Worm (Caenorhabditis elegans) whole organism, early embryonic: ENCODE results near the gene srw-89.

Experiments used
- B0310.2 ChIP-seq: sonication (generic microtip); optimal IDR thresholded peaks from 2 replicates; lab custom pipeline; 2016; ENCODE audit warnings: mild to moderate bottlenecking, missing genetic modification characterization, missing compliant biosample characterization
- F13C5.2 ChIP-seq: sonication (generic microtip); optimal IDR thresholded peaks from 2 replicates; lab custom pipeline; 2017; ENCODE audit warnings: mild to moderate bottlenecking, missing genetic modification characterization, inconsistent platforms, missing compliant biosample characterization
- aly-1 ChIP-seq: sonication (generic microtip); optimal IDR thresholded peaks from 2 replicates; lab custom pipeline; 2016; ENCODE audit warnings: missing genetic modification characterization, missing compliant biosample characterization
- ama-1 ChIP-seq: fragments of 150-350 bp; optimal IDR thresholded peaks from 2 replicates; lab custom pipeline; 2014
- ceh-13 ChIP-seq: fragments of 200-800 bp; sonication (Bioruptor generic); optimal IDR thresholded peaks from 2 replicates; lab custom pipeline; 2018; ENCODE audit warnings: mild to moderate bottlenecking, missing genetic modification characterization, missing compliant biosample characterization
- ceh-36 ChIP-seq: sonication (generic microtip); optimal IDR thresholded peaks from 2 replicates; lab custom pipeline; 2016; ENCODE audit warnings: missing genetic modification characterization, inconsistent platforms, missing compliant biosample characterization
- ets-7 ChIP-seq: sonication (generic microtip); optimal IDR thresholded peaks from 2 replicates; lab custom pipeline; 2016; ENCODE audit warnings: missing genotype, missing genetic modification characterization, missing compliant biosample characterization
- flt-1 ChIP-seq: fragments of 200-800 bp; sonication (Bioruptor generic); IDR thresholded peaks from 2 replicates; pipeline ENCODE4 v1.3.6; 2022; ENCODE audit warnings: missing genetic modification characterization, missing compliant biosample characterization
- hmbx-1 ChIP-seq: sonication (generic microtip); optimal IDR thresholded peaks from 2 replicates; lab custom pipeline; 2016; ENCODE audit warnings: mild to moderate bottlenecking, missing genetic modification characterization, missing compliant biosample characterization
- hmg-4 ChIP-seq: fragments of 200-800 bp; sonication (Bioruptor generic); optimal IDR thresholded peaks from 2 replicates; lab custom pipeline; 2018; ENCODE audit warnings: mild to moderate bottlenecking, missing genetic modification characterization, missing compliant biosample characterization
- hnd-1 ChIP-seq: sonication (generic microtip); optimal IDR thresholded peaks from 2 replicates; lab custom pipeline; 2016; ENCODE audit warnings: missing genetic modification characterization, missing compliant biosample characterization
- pes-1 ChIP-seq: fragments of 200-800 bp; sonication (Bioruptor generic); IDR thresholded peaks from 2 replicates; pipeline ENCODE4 v1.3.6; 2022; ENCODE audit warnings: missing genetic modification reagents, missing genetic modification characterization, missing compliant biosample characterization
- scrt-1 ChIP-seq: fragments of 200-800 bp; sonication (Bioruptor generic); IDR thresholded peaks from 2 replicates; pipeline ENCODE4 v1.3.6; 2022; ENCODE audit warnings: missing genetic modification characterization, missing compliant biosample characterization
- sea-1 ChIP-seq: fragments of 200-800 bp; sonication (Bioruptor generic); conservative IDR thresholded peaks from 2 replicates; pipeline ENCODE4 v1.3.6; 2022; ENCODE audit warnings: missing genetic modification characterization, missing compliant biosample characterization
- tbx-11 ChIP-seq: fragments of 200-800 bp; sonication (Bioruptor generic); IDR thresholded peaks from 2 replicates; pipeline ENCODE4 v1.3.6; 2022; ENCODE audit warnings: missing genetic modification characterization, missing compliant biosample characterization
- tbx-37 ChIP-seq: fragments of 200-800 bp; sonication (Bioruptor generic); conservative IDR thresholded peaks from 2 replicates; pipeline ENCODE4 v1.3.6; 2022; ENCODE audit warnings: missing genetic modification reagents, missing genetic modification characterization, missing compliant biosample characterization
- tra-4 ChIP-seq: sonication (generic microtip); optimal IDR thresholded peaks from 2 replicates; lab custom pipeline; 2017; ENCODE audit warnings: missing genetic modification characterization, missing compliant biosample characterization

The srw-89 gene

DNA sequence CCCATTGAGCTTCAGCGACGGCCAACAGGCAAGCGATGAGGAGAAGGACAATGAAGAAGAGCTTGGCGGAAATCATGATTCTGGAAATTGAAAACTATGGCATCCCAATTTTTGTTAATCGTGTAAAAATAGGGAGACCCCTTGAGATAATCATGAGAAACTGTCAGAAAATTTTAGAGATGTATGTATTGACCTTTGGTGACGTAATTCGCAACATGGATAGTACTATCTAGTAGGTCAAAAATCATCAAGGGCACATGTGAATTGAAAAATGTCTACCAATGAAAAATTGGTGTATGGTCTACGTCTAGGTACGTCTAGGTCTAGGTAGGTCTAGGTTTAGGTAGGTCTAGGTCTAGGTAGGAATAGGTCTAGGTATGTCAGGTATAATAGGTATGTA, 37.8 kb upstream of the srw-89 start, which contains the start of gene nlp-34:
TSS of gene nlp-34 (minus strand) at position 82 of the 400 bp plus-strand sequence.
- no peak for TF ChIP-seq aly-1 (tag; lab: Kevin White, UChicago)
- no peak for TF ChIP-seq hmbx-1 (tag; lab: Kevin White, UChicago)
- TF ChIP-seq flt-1 (GFP tag; lab: Robert Waterston, UW): no peak
- no peak for TF ChIP-seq B0310.2
- TF ChIP-seq tbx-11 (GFP tag; lab: Robert Waterston, UW): no peak
- no peak for TF ChIP-seq hnd-1 (tag; lab: Kevin White, UChicago)
- TF ChIP-seq tra-4 (tag; lab: Kevin White, UChicago): no peak
- TF ChIP-seq ceh-13 (GFP tag; lab: Kevin White, UChicago): no peak

ce11 chrV:3979819-3980218, 37.1 kb upstream of the srw-89 start, which contains the start of gene nlp-31:
Gene nlp-31, plus strand, starts transcription at chrV:3980055.
- TF ChIP-seq hnd-1 (tag; lab: Kevin White, UChicago) (no peak), ceh-36 (tag; lab: Kevin White, UChicago) (no peak), B0310.2 (no peak), flt-1 (GFP tag; lab: Robert Waterston, UW) (no peak), F13C5.2 (tag; lab: Kevin White, UChicago) (no peak), sea-1 (GFP tag; lab: Robert Waterston, UW) (no peak), hmg-4 (GFP tag; lab: Kevin White, UChicago) (no peak), ets-7 (tag; lab: Kevin White, UChicago) (no peak), hmbx-1 (tag; lab: Kevin White, UChicago) (no peak)

- TF ChIP-seq flt-1 (GFP tag; lab: Robert Waterston, UW): no peak
- no peak for TF ChIP-seq sea-1 (GFP tag; lab: Robert Waterston, UW)
- TF ChIP-seq hnd-1 (tag; lab: Kevin White, UChicago): no peak
- TF ChIP-seq F13C5.2 (tag; lab: Kevin White, UChicago): no peak
- no peak for TF ChIP-seq hmbx-1 (tag; lab: Kevin White, UChicago)
- TF ChIP-seq tra-4 (tag; lab: Kevin White, UChicago): no peak
Measured at ce11 chrV:3980228-3980933, 36.5 kb upstream of the srw-89 start.

DNA sequence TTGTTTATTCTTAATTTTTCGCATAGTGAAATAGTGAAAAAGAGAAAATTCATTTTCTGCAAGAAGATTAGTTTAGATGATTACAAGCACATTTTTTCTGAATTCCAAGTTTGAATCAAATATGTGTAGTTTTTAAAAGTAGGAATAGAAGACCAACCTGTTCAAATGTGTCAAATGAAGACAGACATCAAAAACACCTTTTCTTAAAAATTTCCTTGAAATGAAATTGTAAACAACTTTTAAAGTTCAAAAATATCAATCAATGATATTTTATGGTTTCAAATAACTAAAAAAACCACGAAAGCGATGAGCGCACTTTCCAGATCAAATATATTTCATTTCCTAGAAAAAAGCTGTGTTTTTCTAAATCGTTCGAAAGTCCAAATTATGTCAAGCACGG, 35.2 kb upstream of the srw-89 start, which contains the start of gene nlp-30:
TSS of gene nlp-30 (plus strand) at position 301 of the 400 bp plus-strand sequence.
- TF ChIP-seq tbx-37 (no peak), sea-1 (GFP tag; lab: Robert Waterston, UW) (no peak), F13C5.2 (tag; lab: Kevin White, UChicago) (no peak), scrt-1 (no peak), tra-4 (tag; lab: Kevin White, UChicago) (no peak), pes-1 (GFP tag; lab: Robert Waterston, UW) (no peak), hmg-4 (GFP tag; lab: Kevin White, UChicago) (no peak), ets-7 (tag; lab: Kevin White, UChicago) (no peak), hmbx-1 (tag; lab: Kevin White, UChicago) (no peak), ceh-36 (tag; lab: Kevin White, UChicago) (no peak), ceh-13 (GFP tag; lab: Kevin White, UChicago) (no peak), tbx-11 (GFP tag; lab: Robert Waterston, UW) (no peak), aly-1 (tag; lab: Kevin White, UChicago) (no peak), hnd-1 (tag; lab: Kevin White, UChicago) (no peak)

DNA sequence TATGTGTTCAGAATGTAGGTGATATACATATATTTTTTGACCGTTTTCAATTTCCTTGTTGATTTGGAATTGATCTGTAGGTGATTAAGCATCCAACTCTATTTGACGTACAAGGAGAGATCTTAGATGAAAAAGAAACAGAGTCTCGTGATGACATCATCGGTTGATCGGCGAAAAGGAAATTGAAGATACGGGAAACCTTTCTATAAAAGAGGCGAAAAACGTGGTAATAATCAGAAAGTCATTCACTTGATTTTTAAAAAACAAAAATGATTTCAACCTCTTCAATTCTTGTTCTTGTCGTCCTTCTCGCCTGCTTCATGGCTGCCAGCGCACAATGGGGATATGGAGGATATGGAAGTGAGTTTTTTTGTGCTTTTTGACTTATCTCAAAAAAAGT, 32.7 kb upstream of the srw-89 start, which contains the start of gene nlp-29:
TSS of gene nlp-29 (plus strand) at position 248 of the 400 bp plus-strand sequence.
- TF ChIP-seq flt-1 (GFP tag; lab: Robert Waterston, UW) (no peak), B0310.2 (no peak), hmbx-1 (tag; lab: Kevin White, UChicago) (no peak), tra-4 (tag; lab: Kevin White, UChicago) (no peak), tbx-11 (GFP tag; lab: Robert Waterston, UW) (no peak), pes-1 (GFP tag; lab: Robert Waterston, UW) (no peak), ceh-36 (tag; lab: Kevin White, UChicago) (no peak), aly-1 (tag; lab: Kevin White, UChicago) (no peak), hnd-1 (tag; lab: Kevin White, UChicago) (no peak), F13C5.2 (tag; lab: Kevin White, UChicago) (no peak)

- no peak for TF ChIP-seq hnd-1 (tag; lab: Kevin White, UChicago)
- TF ChIP-seq aly-1 (tag; lab: Kevin White, UChicago): no peak
- TF ChIP-seq flt-1 (GFP tag; lab: Robert Waterston, UW): no peak
Measured at ce11 chrV:3985104-3985503, 31.8 kb upstream of the srw-89 start.

ce11 chrV:3987616-3988015, 29.3 kb upstream of the srw-89 start, which contains the start of gene nlp-28:
Gene nlp-28, plus strand, starts transcription at chrV:3987900.
- TF ChIP-seq hmg-4 (GFP tag; lab: Kevin White, UChicago) (no peak), ceh-13 (GFP tag; lab: Kevin White, UChicago) (no peak)

DNA sequence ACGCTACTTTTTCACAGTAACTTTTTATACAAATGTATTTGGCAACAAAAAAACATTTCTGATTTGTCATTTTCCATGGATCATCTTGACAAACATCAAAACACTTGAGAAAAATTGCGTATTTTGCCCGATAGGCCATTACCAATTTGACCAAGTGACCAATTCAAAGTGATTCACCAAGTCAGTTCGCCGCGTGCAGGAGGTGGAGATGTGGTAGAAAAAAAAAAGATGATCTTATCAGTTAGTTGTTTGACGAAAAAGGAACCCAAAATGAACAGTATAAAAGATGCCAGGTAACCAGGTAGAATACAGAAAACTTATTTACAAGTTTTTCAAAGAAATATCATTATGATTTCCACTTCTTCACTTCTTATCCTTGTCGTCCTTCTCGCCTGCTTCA, 27.8 kb upstream of the srw-89 start, which contains the start of gene nlp-27:
TSS of gene nlp-27 (plus strand) at position 309 of the 400 bp plus-strand sequence.
- TF ChIP-seq hmbx-1 (tag; lab: Kevin White, UChicago) (no peak), flt-1 (GFP tag; lab: Robert Waterston, UW) (no peak), pes-1 (GFP tag; lab: Robert Waterston, UW) (no peak), hnd-1 (tag; lab: Kevin White, UChicago) (no peak), aly-1 (tag; lab: Kevin White, UChicago) (no peak), scrt-1 (no peak), sea-1 (GFP tag; lab: Robert Waterston, UW) (no peak), ets-7 (tag; lab: Kevin White, UChicago) (no peak), ceh-13 (GFP tag; lab: Kevin White, UChicago) (no peak), B0310.2 (no peak), hmg-4 (GFP tag; lab: Kevin White, UChicago) (no peak), tbx-37 (no peak), ceh-36 (tag; lab: Kevin White, UChicago) (no peak), ama-1 (no peak), tbx-11 (GFP tag; lab: Robert Waterston, UW) (no peak), tra-4 (tag; lab: Kevin White, UChicago) (no peak), F13C5.2 (tag; lab: Kevin White, UChicago) (no peak)
